Fruit fly (Drosophila melanogaster) whole organism, embryonic: Measurements from ENCODE around the gene AcCoAS.

Experiments
- CG12744 ChIP-seq: fragments of 200-800 bp; sonication (Bioruptor generic); optimal IDR thresholded peaks from 2 replicates; lab custom pipeline; 2016; ENCODE audit warnings: missing biosample characterization, missing genetic modification characterization
- CG15696 ChIP-seq: fragments of 200-800 bp; sonication (Bioruptor generic); optimal IDR thresholded peaks from 2 replicates; lab custom pipeline; 2019; ENCODE audit warnings: missing biosample characterization, mild to moderate bottlenecking, missing genetic modification characterization, moderate library complexity
- CG17186 ChIP-seq: fragments of 200-800 bp; sonication (Bioruptor generic); optimal IDR thresholded peaks from 3 replicates; lab custom pipeline; 2017; ENCODE audit warnings: missing biosample characterization, missing genetic modification reagents, missing genetic modification characterization
- CG2129 ChIP-seq: fragments of 200-800 bp; sonication (Bioruptor generic); IDR thresholded peaks from 2 replicates; pipeline ENCODE4 v1.3.6; 2022; ENCODE audit warnings: missing biosample characterization, missing genetic modification characterization; ENCODE audit not compliant: partially characterized antibody
- CG3407 ChIP-seq: fragments of 200-800 bp; sonication (Bioruptor generic); optimal IDR thresholded peaks from 2 replicates; lab custom pipeline; 2018; ENCODE audit warnings: missing biosample characterization, mild to moderate bottlenecking, missing genetic modification characterization
- CG6175 ChIP-seq: fragments of 200-800 bp; sonication (Bioruptor generic); IDR thresholded peaks from 3 replicates; pipeline ENCODE4 v1.3.6; 2022; ENCODE audit warnings: missing biosample characterization, missing genetic modification characterization
- CG8478 ChIP-seq: fragments of >200 bp; optimal IDR thresholded peaks from 2 replicates; lab custom pipeline; 2018
- Dfd ChIP-seq, 2 experiments: fragments of >200 bp; optimal IDR thresholded peaks; 2 replicates each; lab custom pipeline; 2017; ENCODE audit warnings: missing biosample characterization in 2 of 2, missing genetic modification characterization in 2 of 2
- Rfx ChIP-seq: fragments of 200-800 bp; sonication (Bioruptor generic); IDR thresholded peaks from 2 replicates; pipeline ENCODE4 v1.3.6; 2022; ENCODE audit warnings: missing biosample characterization, missing genetic modification characterization
- Sry-δ ChIP-seq: fragments of 200-800 bp; sonication (Bioruptor generic); optimal IDR thresholded peaks from 2 replicates; lab custom pipeline; 2016; ENCODE audit warnings: missing biosample characterization, missing genetic modification characterization
- Stat92E ChIP-seq, 3 experiments: fragments of >200 bp in 2 of 3; fragments of 200-800 bp in 1 of 3; sonication (Bioruptor generic) in 1 of 3; optimal IDR thresholded peaks; 2 replicates each; lab custom pipeline; 2017 to 2019; ENCODE audit warnings: missing biosample characterization in 3 of 3, missing genetic modification characterization in 3 of 3, mild to moderate bottlenecking in 1 of 3, moderate library complexity in 1 of 3
- Xrp1 ChIP-seq: fragments of 200-800 bp; sonication (Bioruptor generic); IDR thresholded peaks from 2 replicates; pipeline ENCODE4 v1.3.6; 2022; ENCODE audit warnings: missing biosample characterization, missing genetic modification characterization
- fd3F ChIP-seq: fragments of 200-800 bp; sonication (Bioruptor generic); optimal IDR thresholded peaks from 2 replicates; lab custom pipeline; 2018; ENCODE audit warnings: missing biosample characterization, mild to moderate bottlenecking, missing genetic modification characterization, moderate library complexity
- sna ChIP-seq: fragments of 200-800 bp; sonication (Bioruptor generic); IDR thresholded peaks from 2 replicates; pipeline ENCODE4 v1.3.6; 2022; ENCODE audit warnings: missing biosample characterization, missing genetic modification characterization; ENCODE audit not compliant: partially characterized antibody

DNA sequence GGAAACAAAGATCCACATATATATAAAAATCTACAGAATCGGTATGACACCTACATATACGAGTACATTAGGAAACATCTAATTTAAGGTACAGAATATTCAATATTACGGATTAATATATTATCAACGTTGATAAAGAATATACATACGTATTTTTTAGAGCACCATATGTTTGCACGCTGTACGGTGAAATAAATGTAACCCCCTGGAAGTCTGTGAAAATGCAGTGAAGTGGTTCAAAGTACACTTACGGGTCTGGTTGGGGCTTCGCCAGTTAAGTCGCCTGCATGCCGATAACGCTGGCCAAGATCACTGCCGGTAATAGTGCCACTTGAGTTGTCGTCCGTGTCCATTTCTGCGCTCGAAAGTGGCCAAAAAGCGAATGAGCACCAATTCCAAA lies 23.6 kb upstream of the AcCoAS start:
- TF ChIP-seq Stat92E (GFP tag; optimal IDR thresholded peaks at IDR 0.05; lab: Kevin White, UChicago): no peak
- no peak for TF ChIP-seq CG8478 (lab: Kevin White, UChicago)
- no peak for TF ChIP-seq Xrp1
- TF ChIP-seq Sry-δ (GFP tag; lab: Kevin White, UChicago): no peak
- no peak for TF ChIP-seq CG12744 (GFP tag; lab: Kevin White, UChicago)
- TF ChIP-seq CG3407: no peak
- TF ChIP-seq sna (GFP tag; lab: Robert Waterston, UW): no peak
- TF ChIP-seq Dfd (GFP tag; optimal IDR thresholded peaks at IDR 0.05; lab: Kevin White, UChicago): no peak
- no peak for TF ChIP-seq CG6175 (GFP tag; lab: Robert Waterston, UW)
- no peak for TF ChIP-seq CG17186 (GFP tag; lab: Kevin White, UChicago)
- no peak for TF ChIP-seq fd3F (GFP tag; lab: Kevin White, UChicago)
- no peak for TF ChIP-seq Rfx (GFP tag; lab: Robert Waterston, UW)
- no peak for TF ChIP-seq CG2129 (GFP tag; lab: Robert Waterston, UW)
- no peak for TF ChIP-seq CG15696 (tag; lab: Kevin White, UChicago)
